Worm (Caenorhabditis elegans) whole organism, L4 larva: ENCODE results near the gene T25B9.1.
A peak's percentile ranks its signal among the peaks of the same experiment; 100 is the strongest.

Source experiments
- D1046.2 ChIP-seq: fragments of 200-800 bp; sonication (Bioruptor generic); IDR thresholded peaks from 2 replicates; pipeline ENCODE4 v1.3.6; 2022; ENCODE audit warnings: missing genetic modification characterization, missing compliant biosample characterization
- F49E8.2 ChIP-seq: sonication (generic microtip); optimal IDR thresholded peaks from 2 replicates; lab custom pipeline; 2016; ENCODE audit warnings: missing compliant biosample characterization, mild to moderate bottlenecking, missing genetic modification characterization, borderline replicate concordance
- T26A8.4 ChIP-seq: fragments of 200-800 bp; sonication (Bioruptor generic); IDR thresholded peaks from 2 replicates; pipeline ENCODE4 v1.3.6; 2022; ENCODE audit warnings: missing genetic modification characterization, missing compliant biosample characterization
- Y5F2A.4 ChIP-seq: fragments of 200-800 bp; sonication (Bioruptor generic); optimal IDR thresholded peaks from 2 replicates; lab custom pipeline; 2018; ENCODE audit warnings: mild to moderate bottlenecking, missing genetic modification characterization, missing compliant biosample characterization
- aha-1 ChIP-seq: fragments of 150-350 bp; peaks from one replicate; lab custom pipeline; 2014; ENCODE audit warnings: missing biosample characterization, missing genetic modification characterization
- aly-2 ChIP-seq: sonication (generic microtip); optimal IDR thresholded peaks from 2 replicates; lab custom pipeline; 2018; ENCODE audit warnings: missing biosample characterization, missing genetic modification characterization
- arid-1 ChIP-seq: fragments of 200-800 bp; sonication (Bioruptor generic); conservative IDR thresholded peaks from 2 replicates; pipeline ENCODE4 v1.3.6; 2022; ENCODE audit warnings: missing genetic modification reagents, missing genetic modification characterization, missing compliant biosample characterization
- attf-4 ChIP-seq: sonication (generic microtip); optimal IDR thresholded peaks from 3 replicates; lab custom pipeline; 2017; ENCODE audit warnings: missing biosample characterization, missing genetic modification characterization
- ceh-62 ChIP-seq: sonication (generic microtip); optimal IDR thresholded peaks from 2 replicates; lab custom pipeline; 2017; ENCODE audit warnings: missing biosample characterization, missing genetic modification characterization
- ctbp-1 ChIP-seq: fragments of 200-800 bp; sonication (Bioruptor generic); IDR thresholded peaks from 2 replicates; pipeline ENCODE4 v1.3.6; 2022; ENCODE audit warnings: missing genetic modification reagents, missing genetic modification characterization, missing compliant biosample characterization
- dmd-8 ChIP-seq: fragments of 200-800 bp; sonication (Bioruptor generic); IDR thresholded peaks from 2 replicates; pipeline ENCODE4 v1.3.6; 2022; ENCODE audit warnings: missing genetic modification characterization, missing compliant biosample characterization
- dmd-9 ChIP-seq: fragments of 200-800 bp; sonication (Bioruptor generic); IDR thresholded peaks from 2 replicates; pipeline ENCODE4 v1.3.6; 2022; ENCODE audit warnings: missing genetic modification reagents, missing genetic modification characterization, missing compliant biosample characterization
- dve-1 ChIP-seq: sonication (generic microtip); optimal IDR thresholded peaks from 2 replicates; lab custom pipeline; 2017; ENCODE audit warnings: antibody characterized with exemption, mild to moderate bottlenecking, missing genetic modification characterization, missing compliant biosample characterization; ENCODE audit not compliant: insufficient read depth
- fos-1 ChIP-seq: fragments of 150-350 bp; optimal IDR thresholded peaks from 2 replicates; lab custom pipeline; 2014; ENCODE audit warnings: missing biosample characterization, missing genetic modification characterization
- lim-7 ChIP-seq: fragments of 200-800 bp; sonication (Bioruptor generic); IDR thresholded peaks from 2 replicates; pipeline ENCODE4 v1.3.6; 2022; ENCODE audit warnings: missing genetic modification characterization, missing compliant biosample characterization
- lin-15B ChIP-seq: fragments of 150-350 bp; sonication (generic microtip); optimal IDR thresholded peaks from 3 replicates; lab custom pipeline; 2014; ENCODE audit warnings: missing biosample characterization, missing genetic modification characterization
- lir-3 ChIP-seq: sonication (generic microtip); optimal IDR thresholded peaks from 2 replicates; lab custom pipeline; 2016; ENCODE audit warnings: mild to moderate bottlenecking, missing genetic modification characterization, missing compliant biosample characterization
- madf-5 ChIP-seq, 2 experiments: fragments of 200-800 bp; sonication (Bioruptor generic); IDR thresholded peaks; 2 replicates each; pipeline ENCODE4 v1.3.6; 2022; ENCODE audit warnings: missing compliant biosample characterization in 2 of 2, missing genetic modification characterization in 2 of 2
- nhr-102 ChIP-seq: sonication (generic microtip); optimal IDR thresholded peaks from 2 replicates; lab custom pipeline; 2016; ENCODE audit warnings: mild to moderate bottlenecking, missing genetic modification characterization, moderate library complexity, missing compliant biosample characterization
- nhr-41 ChIP-seq: fragments of 200-800 bp; sonication (Bioruptor generic); IDR thresholded peaks from 2 replicates; pipeline ENCODE4 v1.3.6; 2022; ENCODE audit warnings: missing genetic modification reagents, missing genetic modification characterization, missing compliant biosample characterization
- nhr-48 ChIP-seq: sonication (generic microtip); optimal IDR thresholded peaks from 2 replicates; lab custom pipeline; 2016; ENCODE audit warnings: mild to moderate bottlenecking, missing genetic modification characterization, missing compliant biosample characterization
- nhr-76 ChIP-seq: fragments of 150-350 bp; optimal IDR thresholded peaks from 2 replicates; lab custom pipeline; 2014; ENCODE audit warnings: missing biosample characterization, missing genetic modification characterization
- sdz-12 ChIP-seq: fragments of 200-800 bp; sonication (Bioruptor generic); optimal IDR thresholded peaks from 2 replicates; lab custom pipeline; 2018; ENCODE audit warnings: mild to moderate bottlenecking, missing genetic modification characterization, missing compliant biosample characterization
- spr-1 ChIP-seq: sonication (generic microtip); optimal IDR thresholded peaks from 2 replicates; lab custom pipeline; 2016; ENCODE audit warnings: mild to moderate bottlenecking, missing genetic modification characterization, missing compliant biosample characterization
- spr-3 ChIP-seq: fragments of 200-800 bp; sonication (Bioruptor generic); optimal IDR thresholded peaks from 2 replicates; lab custom pipeline; 2018; ENCODE audit warnings: mild to moderate bottlenecking, missing genetic modification characterization, missing compliant biosample characterization
- unc-39 ChIP-seq: sonication (generic microtip); optimal IDR thresholded peaks from 2 replicates; lab custom pipeline; 2017; ENCODE audit warnings: missing biosample characterization, missing genetic modification characterization
- unc-62 ChIP-seq, 3 experiments: fragments of 150-350 bp in 1 of 3; sonication (generic microtip); optimal IDR thresholded peaks in 2 of 3; peaks in 1 of 3; 1 replicate in 1 of 3; 2 replicates in 2 of 3; lab custom pipeline; 2014 to 2017; ENCODE audit warnings: missing biosample characterization in 3 of 3, missing genetic modification characterization in 3 of 3, missing genetic modification reagents in 3 of 3, missing genotype in 1 of 3
- vab-7 ChIP-seq: fragments of 200-800 bp; sonication (Bioruptor generic); IDR thresholded peaks from 2 replicates; pipeline ENCODE4 v1.3.6; 2022; ENCODE audit warnings: missing genetic modification reagents, missing genetic modification characterization, missing compliant biosample characterization
- zag-1 ChIP-seq: fragments of 150-350 bp; optimal IDR thresholded peaks from 2 replicates; lab custom pipeline; 2014; ENCODE audit warnings: missing biosample characterization, missing genetic modification characterization
- zfp-2 ChIP-seq: sonication (generic microtip); optimal IDR thresholded peaks from 2 replicates; lab custom pipeline; 2016; ENCODE audit warnings: mild to moderate bottlenecking, missing genetic modification characterization, missing compliant biosample characterization
- ztf-11 ChIP-seq: fragments of 150-350 bp; optimal IDR thresholded peaks from 2 replicates; lab custom pipeline; 2014; ENCODE audit warnings: missing biosample characterization, missing genetic modification characterization

The T25B9.1 gene

ce11 chrIV:10734527-10735436, 15.2 kb downstream of the T25B9.1 start, which contains the start of the genes orc-5 and cyb-1 (continued):
- TF ChIP-seq lin-15B (tag; lab: Kevin White, UChicago) (peak; percentile 39), ceh-62 (no peak), dve-1 (no peak), zfp-2 (tag; lab: Kevin White, UChicago) (no peak)

ce11 chrIV:10727734-10728133, 22.2 kb downstream of the T25B9.1 start, which contains the start of gene ZC168.2:
TSS of gene ZC168.2 (plus strand) at chrIV:10728034.
- TF ChIP-seq unc-62 (GFP tag; optimal IDR thresholded peaks at IDR 0.05 in 1 of 2; lab: Kevin White, UChicago) (peak in 1 of 2 experiments; percentile 79), unc-62 (tag; optimal IDR thresholded peaks at IDR 0.05; lab: Kevin White, UChicago) (no peak), aha-1 (tag; lab: Kevin White, UChicago) (no peak), lir-3 (tag; lab: Kevin White, UChicago) (no peak)
- TF ChIP-seq, all 104 proteins: peak for 1

ce11 chrIV:10718865-10719264, 31.1 kb downstream of the T25B9.1 start:
- TF ChIP-seq zag-1 (tag; lab: Kevin White, UChicago): no peak
- no peak for TF ChIP-seq vab-7 (GFP tag; lab: Robert Waterston, UW)
- TF ChIP-seq attf-4: no peak
- TF ChIP-seq F49E8.2 (tag; lab: Kevin White, UChicago): no peak
- no peak for TF ChIP-seq arid-1 (GFP tag; lab: Robert Waterston, UW)

- no peak for TF ChIP-seq spr-3 (GFP tag; lab: Kevin White, UChicago)
- TF ChIP-seq lim-7 (GFP tag; lab: Robert Waterston, UW): no peak
- no peak for TF ChIP-seq nhr-41 (GFP tag; lab: Robert Waterston, UW)
- TF ChIP-seq unc-39 (tag; lab: Kevin White, UChicago): no peak
- no peak for TF ChIP-seq madf-5 (GFP tag; IDR thresholded peaks at IDR 0.05; lab: Robert Waterston, UW)
- TF ChIP-seq dve-1: no peak
- TF ChIP-seq fos-1 (tag; lab: Kevin White, UChicago): no peak
- TF ChIP-seq D1046.2 (GFP tag; lab: Robert Waterston, UW): no peak
- no peak for TF ChIP-seq ztf-11 (tag; lab: Kevin White, UChicago)
- no peak for TF ChIP-seq sdz-12 (GFP tag; lab: Kevin White, UChicago)
- no peak for TF ChIP-seq Y5F2A.4 (GFP tag; lab: Kevin White, UChicago)
- TF ChIP-seq dmd-8 (GFP tag; lab: Robert Waterston, UW): no peak
- TF ChIP-seq spr-1: no peak
- no peak for TF ChIP-seq ctbp-1 (GFP tag; lab: Robert Waterston, UW)
- no peak for TF ChIP-seq unc-62 (GFP tag; optimal IDR thresholded peaks at IDR 0.05 in 1 of 2; lab: Kevin White, UChicago)
- TF ChIP-seq unc-62 (tag; optimal IDR thresholded peaks at IDR 0.05; lab: Kevin White, UChicago): no peak
- TF ChIP-seq nhr-48 (tag; lab: Kevin White, UChicago): no peak
- TF ChIP-seq nhr-76 (tag; lab: Kevin White, UChicago): no peak
- no peak for TF ChIP-seq nhr-102
These were observed 31.9 kb downstream of the T25B9.1 start for ce11 chrIV:10718075-10718474.

- TF ChIP-seq dmd-9 (GFP tag; lab: Robert Waterston, UW): no peak
- TF ChIP-seq aly-2 (tag; lab: Kevin White, UChicago): no peak
- TF ChIP-seq unc-62 (GFP tag; optimal IDR thresholded peaks at IDR 0.05 in 1 of 2; lab: Kevin White, UChicago): peak in 1 of 2 experiments; percentile 74
- no peak for TF ChIP-seq unc-62 (tag; optimal IDR thresholded peaks at IDR 0.05; lab: Kevin White, UChicago)
- TF ChIP-seq nhr-41 (GFP tag; lab: Robert Waterston, UW): no peak
- no peak for TF ChIP-seq madf-5 (GFP tag; IDR thresholded peaks at IDR 0.05; lab: Robert Waterston, UW)
- no peak for TF ChIP-seq T26A8.4 (GFP tag; lab: Robert Waterston, UW)
These were observed 33.6 kb downstream of the T25B9.1 start, which contains the start of gene ncx-3 for ce11 chrIV:10716348-10716747. TSS of gene ncx-3 (plus strand) at chrIV:10716648.
